Worm (Caenorhabditis elegans) whole organism, mixed stage, embryonic: ENCODE data around the gene tag-196.

Source experiments
- M03D4.4 ChIP-seq: sonication (generic microtip); optimal IDR thresholded peaks from 2 replicates; lab custom pipeline; 2017; ENCODE audit warnings: mild to moderate bottlenecking, missing genetic modification characterization, missing compliant biosample characterization
- bed-3 ChIP-seq: fragments of 200-800 bp; sonication (Bioruptor generic); optimal IDR thresholded peaks from 3 replicates; lab custom pipeline; 2018; ENCODE audit warnings: mild to moderate bottlenecking, missing genetic modification characterization, moderate library complexity, missing compliant biosample characterization
- blmp-1 ChIP-seq: fragments of 150-350 bp; optimal IDR thresholded peaks from 2 replicates; lab custom pipeline; 2014; ENCODE audit warnings: missing biosample characterization, missing genetic modification characterization
- ceh-39 ChIP-seq: fragments of 150-350 bp; optimal IDR thresholded peaks from 2 replicates; lab custom pipeline; 2014; ENCODE audit warnings: missing biosample characterization, missing genetic modification characterization
- ceh-43 ChIP-seq: fragments of 200-800 bp; sonication (Bioruptor generic); optimal IDR thresholded peaks from 2 replicates; lab custom pipeline; 2018; ENCODE audit warnings: mild to moderate bottlenecking, missing genetic modification characterization, moderate library complexity, missing compliant biosample characterization
- ceh-83 ChIP-seq: fragments of 200-800 bp; sonication (Bioruptor generic); optimal IDR thresholded peaks from 2 replicates; lab custom pipeline; 2018; ENCODE audit warnings: mild to moderate bottlenecking, missing genetic modification characterization, missing compliant biosample characterization
- ces-1 ChIP-seq: fragments of 150-350 bp; optimal IDR thresholded peaks from 2 replicates; lab custom pipeline; 2014; ENCODE audit warnings: missing biosample characterization, missing genetic modification reagents, missing genetic modification characterization
- cnd-1 ChIP-seq: fragments of 200-800 bp; sonication (Bioruptor generic); optimal IDR thresholded peaks from 2 replicates; lab custom pipeline; 2018; ENCODE audit warnings: mild to moderate bottlenecking, missing genetic modification characterization, missing compliant biosample characterization
- drap-1 ChIP-seq: fragments of 200-800 bp; sonication (Bioruptor generic); optimal IDR thresholded peaks from 3 replicates; lab custom pipeline; 2018; ENCODE audit warnings: mild to moderate bottlenecking, missing genetic modification characterization, missing compliant biosample characterization
- elt-1 ChIP-seq: sonication (generic microtip); optimal IDR thresholded peaks from 2 replicates; lab custom pipeline; 2017; ENCODE audit warnings: missing genetic modification characterization, mild to moderate bottlenecking, missing compliant biosample characterization, antibody characterized with exemption, moderate library complexity, borderline replicate concordance; ENCODE audit not compliant: insufficient read depth
- elt-3 ChIP-seq: fragments of 150-350 bp; optimal IDR thresholded peaks from 2 replicates; lab custom pipeline; 2014; ENCODE audit warnings: missing biosample characterization, missing genetic modification characterization
- flh-1 ChIP-seq: fragments of 200-800 bp; sonication (Bioruptor generic); optimal IDR thresholded peaks from 2 replicates; lab custom pipeline; 2018; ENCODE audit warnings: mild to moderate bottlenecking, missing genetic modification characterization, moderate library complexity, missing compliant biosample characterization
- ham-2 ChIP-seq: fragments of 200-800 bp; sonication (Bioruptor generic); optimal IDR thresholded peaks from 2 replicates; lab custom pipeline; 2018; ENCODE audit warnings: mild to moderate bottlenecking, missing genetic modification characterization, missing compliant biosample characterization
- hlh-1 ChIP-seq: fragments of 150-350 bp; optimal IDR thresholded peaks from 2 replicates; lab custom pipeline; 2014; ENCODE audit warnings: missing biosample characterization, missing genetic modification reagents, missing genetic modification characterization
- lin-13 ChIP-seq: fragments of 150-350 bp; optimal IDR thresholded peaks from 2 replicates; lab custom pipeline; 2014; ENCODE audit warnings: missing biosample characterization, missing genetic modification characterization
- lin-32 ChIP-seq: fragments of 200-800 bp; sonication (Bioruptor generic); optimal IDR thresholded peaks from 2 replicates; lab custom pipeline; 2018; ENCODE audit warnings: mild to moderate bottlenecking, missing genetic modification characterization, missing compliant biosample characterization
- lsy-2 ChIP-seq: fragments of 150-350 bp; optimal IDR thresholded peaks from 2 replicates; lab custom pipeline; 2014; ENCODE audit warnings: missing biosample characterization, missing genetic modification characterization
- mab-5 ChIP-seq: fragments of 150-350 bp; optimal IDR thresholded peaks from 2 replicates; lab custom pipeline; 2014; ENCODE audit warnings: missing biosample characterization, missing genetic modification characterization
- mep-1 ChIP-seq: fragments of 150-350 bp; optimal IDR thresholded peaks from 2 replicates; lab custom pipeline; 2017; ENCODE audit warnings: missing biosample characterization, missing genetic modification reagents, missing genetic modification characterization, inconsistent platforms
- mls-2 ChIP-seq: sonication (generic microtip); optimal IDR thresholded peaks from 2 replicates; lab custom pipeline; 2016; ENCODE audit warnings: mild to moderate bottlenecking, missing genetic modification characterization, moderate library complexity, missing compliant biosample characterization
- nhr-12 ChIP-seq: fragments of 150-350 bp; optimal IDR thresholded peaks from 2 replicates; lab custom pipeline; 2014; ENCODE audit warnings: missing biosample characterization, missing genetic modification characterization
- nhr-2 ChIP-seq: fragments of 150-350 bp; optimal IDR thresholded peaks from 2 replicates; lab custom pipeline; 2014; ENCODE audit warnings: missing biosample characterization, missing genetic modification characterization
- nhr-237 ChIP-seq: fragments of 150-350 bp; optimal IDR thresholded peaks from 2 replicates; lab custom pipeline; 2014; ENCODE audit warnings: missing biosample characterization, missing genetic modification characterization
- nhr-28 ChIP-seq: fragments of 150-350 bp; optimal IDR thresholded peaks from 2 replicates; lab custom pipeline; 2014; ENCODE audit warnings: missing biosample characterization, missing genetic modification characterization
- nhr-76 ChIP-seq: sonication (generic microtip); optimal IDR thresholded peaks from 2 replicates; lab custom pipeline; 2017; ENCODE audit warnings: missing biosample characterization, missing genetic modification characterization
- pha-4 ChIP-seq: fragments of 150-350 bp; optimal IDR thresholded peaks from 2 replicates; lab custom pipeline; 2018; ENCODE audit warnings: missing biosample characterization, missing genetic modification reagents, missing genetic modification characterization
- sem-2 ChIP-seq: fragments of 200-800 bp; sonication (Bioruptor generic); optimal IDR thresholded peaks from 2 replicates; lab custom pipeline; 2018; ENCODE audit warnings: mild to moderate bottlenecking, missing genetic modification characterization, missing compliant biosample characterization
- snpc-4 ChIP-seq: fragments of 150-350 bp; optimal IDR thresholded peaks from 2 replicates; lab custom pipeline; 2014; ENCODE audit warnings: missing biosample characterization, missing genetic modification characterization
- sptf-1 ChIP-seq: sonication (generic microtip); optimal IDR thresholded peaks from 2 replicates; lab custom pipeline; 2017; ENCODE audit warnings: mild to moderate bottlenecking, missing genetic modification characterization, moderate library complexity, missing compliant biosample characterization
- tbx-8 ChIP-seq: fragments of 200-800 bp; sonication (Bioruptor generic); optimal IDR thresholded peaks from 2 replicates; lab custom pipeline; 2018; ENCODE audit warnings: mild to moderate bottlenecking, missing genetic modification characterization, moderate library complexity, missing compliant biosample characterization
- unc-120 ChIP-seq: sonication (generic microtip); optimal IDR thresholded peaks from 2 replicates; lab custom pipeline; 2017; ENCODE audit warnings: missing genetic modification characterization, missing compliant biosample characterization; ENCODE audit not compliant: poor library complexity, severe bottlenecking
- unc-39 ChIP-seq: fragments of 150-350 bp; optimal IDR thresholded peaks from 2 replicates; lab custom pipeline; 2014; ENCODE audit warnings: missing biosample characterization, missing genetic modification characterization
- unc-62 ChIP-seq: fragments of 150-350 bp; optimal IDR thresholded peaks from 2 replicates; lab custom pipeline; 2014; ENCODE audit warnings: missing biosample characterization, missing genetic modification reagents, missing genetic modification characterization
- zip-8 ChIP-seq: fragments of 150-350 bp; optimal IDR thresholded peaks from 2 replicates; lab custom pipeline; 2014; ENCODE audit warnings: missing biosample characterization, missing genetic modification characterization
- ztf-11 ChIP-seq: fragments of 150-350 bp; optimal IDR thresholded peaks from 2 replicates; lab custom pipeline; 2014; ENCODE audit warnings: missing biosample characterization, missing genetic modification characterization

tag-196 gene

ce11 chrV:8602638-8603037, 7.9 kb downstream of the tag-196 start, which contains the start of gene F41E6.15:
Gene F41E6.15, minus strand, starts transcription at chrV:8602738.
- TF ChIP-seq flh-1 (no peak), snpc-4 (no peak), unc-62 (GFP tag; lab: Kevin White, UChicago) (no peak), nhr-76 (tag; lab: Kevin White, UChicago) (no peak), ztf-11 (no peak)

- no peak for TF ChIP-seq nhr-237 (tag; lab: Kevin White, UChicago)
These were observed 8.6 kb downstream of the tag-196 start, which contains the start of gene F41E6.5 for ce11 chrV:8603272-8603671. Gene F41E6.5, plus strand, starts transcription at chrV:8603480.

ce11 chrV:8606099-8606696, 11.5 kb downstream of the tag-196 start, which contains the start of gene vps-60:
Gene vps-60, minus strand, starts transcription at chrV:8606128.
- TF ChIP-seq lsy-2 (tag; lab: Kevin White, UChicago) (peak; percentile 83), nhr-12 (no peak), unc-120 (tag; lab: Kevin White, UChicago) (peak; percentile 58), mep-1 (tag; lab: Kevin White, UChicago) (peak; percentile 92), blmp-1 (tag; lab: Kevin White, UChicago) (peak; percentile 61), nhr-2 (tag; lab: Kevin White, UChicago) (no peak), sptf-1 (tag; lab: Kevin White, UChicago) (no peak), bed-3 (no peak), unc-39 (tag; lab: Kevin White, UChicago) (no peak), mls-2 (tag; lab: Kevin White, UChicago) (peak; percentile 68), hlh-1 (tag; lab: Kevin White, UChicago) (peak; percentile 61), mab-5 (tag; lab: Kevin White, UChicago) (no peak), zip-8 (tag; lab: Kevin White, UChicago) (peak; percentile 25), drap-1 (GFP tag; lab: Kevin White, UChicago) (no peak), ham-2 (GFP tag; lab: Kevin White, UChicago) (no peak), unc-62 (GFP tag; lab: Kevin White, UChicago) (peak; percentile 51), nhr-28 (no peak), ceh-83 (GFP tag; lab: Kevin White, UChicago) (no peak), ces-1 (GFP tag; lab: Kevin White, UChicago) (peak; percentile 87), ceh-39 (tag; lab: Kevin White, UChicago) (peak; percentile 83), pha-4 (tag; lab: Kevin White, UChicago) (peak; percentile 87), ceh-43 (GFP tag; lab: Kevin White, UChicago) (no peak), nhr-76 (tag; lab: Kevin White, UChicago) (no peak), lin-13 (tag; lab: Kevin White, UChicago) (peak; percentile 50), elt-1 (peak; percentile 25), elt-3 (tag; lab: Kevin White, UChicago) (no peak), lin-32 (GFP tag; lab: Kevin White, UChicago) (no peak), M03D4.4 (peak; percentile 17), cnd-1 (tag; lab: Kevin White, UChicago) (peak; percentile 45), sem-2 (no peak), flh-1 (no peak), nhr-237 (tag; lab: Kevin White, UChicago) (peak; percentile 73), ztf-11 (no peak), tbx-8 (GFP tag; lab: Kevin White, UChicago) (no peak), snpc-4 (no peak)

- no peak for TF ChIP-seq unc-120 (tag; lab: Kevin White, UChicago)
- no peak for TF ChIP-seq nhr-237 (tag; lab: Kevin White, UChicago)
- no peak for TF ChIP-seq nhr-28
- TF ChIP-seq ceh-39 (tag; lab: Kevin White, UChicago): no peak
- no peak for TF ChIP-seq nhr-76 (tag; lab: Kevin White, UChicago)
- TF ChIP-seq bed-3: no peak
- no peak for TF ChIP-seq tbx-8 (GFP tag; lab: Kevin White, UChicago)
- TF ChIP-seq pha-4 (tag; lab: Kevin White, UChicago): no peak
- no peak for TF ChIP-seq lin-13 (tag; lab: Kevin White, UChicago)
These were observed 12.7 kb downstream of the tag-196 start, which contains the start of gene smk-1 for ce11 chrV:8607353-8607850. Gene smk-1, plus strand, starts transcription at chrV:8607800.
